Fruit fly (Drosophila melanogaster): Measurements from ENCODE around the gene Tbh.

Gene Tbh

DNA sequence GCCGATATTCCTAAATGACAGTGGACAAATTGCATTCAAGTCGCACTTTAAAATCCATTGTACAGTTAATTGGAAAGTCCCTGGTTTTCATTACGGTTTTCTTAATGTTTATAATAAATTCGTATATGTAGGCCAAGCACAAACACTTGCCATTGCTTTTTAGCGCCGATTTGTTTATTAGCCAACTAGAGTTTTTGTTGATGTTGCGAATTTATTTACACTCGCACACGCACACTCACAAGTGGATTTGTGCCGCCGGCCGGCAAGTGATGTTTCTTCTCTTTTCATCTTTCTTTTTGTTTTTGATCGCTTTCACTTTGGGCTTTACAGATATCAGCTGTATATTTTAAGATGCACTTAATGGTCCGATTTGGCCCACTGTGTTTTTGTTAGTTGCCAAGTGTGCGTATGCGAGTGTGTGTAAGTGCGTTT is 61.8 kb downstream of the Tbh start (continued):
- peak; percentile 86 for TF ChIP-seq Meics (GFP tag; optimal IDR thresholded peaks at IDR 0.05)
- no peak for TF ChIP-seq crol (GFP tag; IDR thresholded peaks at IDR 0.05)
- TF ChIP-seq CG9609 (GFP tag; optimal IDR thresholded peaks at IDR 0.05), result peak; percentile 78
- peak; percentile 4 for TF ChIP-seq CG13894 (tag; optimal IDR thresholded peaks at IDR 0.05)
- no peak for TF ChIP-seq CG2202 (tag; optimal IDR thresholded peaks at IDR 0.05)
- TF ChIP-seq CG6689 (GFP tag; IDR thresholded peaks at IDR 0.05), result peak; percentile 67
- TF ChIP-seq Ssrp (tag; optimal IDR thresholded peaks at IDR 0.05), result peak; percentile 79
- TF ChIP-seq B-H2 (GFP tag; optimal IDR thresholded peaks at IDR 0.05), result no peak
- no peak for TF ChIP-seq CG17912 (GFP tag; optimal IDR thresholded peaks at IDR 0.05)
- 0 out of 2 replicates have a peak, but pooled peaks have one; percentile 46 for TF ChIP-seq Atf6 (GFP tag; IDR thresholded peaks at IDR 0.05)
- TF ChIP-seq Awh (GFP tag; IDR thresholded peaks at IDR 0.05), result no peak
- TF ChIP-seq Ravus (GFP tag; IDR thresholded peaks at IDR 0.05), result no peak
- no peak for TF ChIP-seq Nf-YA (GFP tag; IDR thresholded peaks at IDR 0.05)
- TF ChIP-seq tll (GFP tag; optimal IDR thresholded peaks at IDR 0.05), result no peak
- no peak for TF ChIP-seq pfk (GFP tag; optimal IDR thresholded peaks at IDR 0.05)
- no peak for TF ChIP-seq HLHmδ (GFP tag; optimal IDR thresholded peaks at IDR 0.05)
- TF ChIP-seq Atf3 (GFP tag; optimal IDR thresholded peaks at IDR 0.05), result peak; percentile 47
- peak; percentile 51 for TF ChIP-seq CG17385 (GFP tag; optimal IDR thresholded peaks at IDR 0.05)
- TF ChIP-seq CG13287 (GFP tag; IDR thresholded peaks at IDR 0.05; ENCODE audit: partially characterized antibody), result no peak
- TF ChIP-seq CG7786 (GFP tag; optimal IDR thresholded peaks at IDR 0.05), result peak; percentile 70
- TF ChIP-seq Fer3 (tag; optimal IDR thresholded peaks at IDR 0.05), result peak; percentile 36
- peak; percentile 34 for TF ChIP-seq sima (GFP tag; optimal IDR thresholded peaks at IDR 0.05)
- TF ChIP-seq salm (tag; optimal IDR thresholded peaks at IDR 0.05), result peak; percentile 49
- peak; percentile 71 for TF ChIP-seq dmrt11E (tag; optimal IDR thresholded peaks at IDR 0.05)
- TF ChIP-seq CG15269 (tag; optimal IDR thresholded peaks at IDR 0.05), result peak; percentile 82
- 0 out of 2 replicates have a peak, but pooled peaks have one; percentile 44 for TF ChIP-seq stc (GFP tag; IDR thresholded peaks at IDR 0.05)
- peak; percentile 45 for TF ChIP-seq CG18011 (GFP tag; optimal IDR thresholded peaks at IDR 0.05)
- peak; percentile 53 for TF ChIP-seq al (GFP tag; IDR thresholded peaks at IDR 0.05)
- peak; percentile 52 for TF ChIP-seq unpg (GFP tag; optimal IDR thresholded peaks at IDR 0.05)
- no peak for TF ChIP-seq sr (GFP tag; IDR thresholded peaks at IDR 0.05)
- no peak for TF ChIP-seq Taf1 (GFP tag; IDR thresholded peaks at IDR 0.05)
- TF ChIP-seq sisA (GFP tag; IDR thresholded peaks at IDR 0.05), result peak; percentile 35; the same call in 1 of the 2 replicates
- peak in 1 of 2 experiments; percentile 61 for TF ChIP-seq Eip74EF (GFP tag; optimal IDR thresholded peaks at IDR 0.05)
- TF ChIP-seq Hr3 (GFP tag; optimal IDR thresholded peaks at IDR 0.05), result peak; percentile 64
- TF ChIP-seq Bteb2 (GFP tag; optimal IDR thresholded peaks at IDR 0.05), result peak; percentile 35
- TF ChIP-seq CG8089 (GFP tag; optimal IDR thresholded peaks at IDR 0.05), result peak; percentile 68
- no peak for TF ChIP-seq CG7987 (GFP tag; optimal IDR thresholded peaks at IDR 0.05)
- TF ChIP-seq dati (GFP tag; IDR thresholded peaks at IDR 0.05), result no peak
- peak; percentile 28 for TF ChIP-seq CG1792 (GFP tag; optimal IDR thresholded peaks at IDR 0.05)
- TF ChIP-seq Stat92E (GFP tag; optimal IDR thresholded peaks at IDR 0.05), result no peak
- TF ChIP-seq amos (GFP tag; IDR thresholded peaks at IDR 0.05; ENCODE audit: partially characterized antibody), result no peak
- no peak for TF ChIP-seq CG31365 (tag; optimal IDR thresholded peaks at IDR 0.05)
- peak; percentile 72 for TF ChIP-seq BtbVII (GFP tag; optimal IDR thresholded peaks at IDR 0.05)
- TF ChIP-seq CG10979 (tag; optimal IDR thresholded peaks at IDR 0.05), result peak; percentile 74
- peak; percentile 76 for TF ChIP-seq pb (GFP tag; optimal IDR thresholded peaks at IDR 0.05)
- peak; percentile 65 for TF ChIP-seq CG14441 (GFP tag; IDR thresholded peaks at IDR 0.05)
- no peak for TF ChIP-seq pan (optimal IDR thresholded peaks at IDR 0.05)
- peak in 1 of 2 experiments; percentile 46 for TF ChIP-seq pan (GFP tag; optimal IDR thresholded peaks at IDR 0.05 in 1 of 2, IDR thresholded peaks at IDR 0.05 in 1 of 2)
- peak; percentile 49 for TF ChIP-seq Vsx1 (GFP tag; optimal IDR thresholded peaks at IDR 0.05)
- TF ChIP-seq aop (GFP tag; IDR thresholded peaks at IDR 0.05), result no peak

Data from whole organism, embryonic.